Worm (Caenorhabditis elegans): ENCODE measurements around the gene F56A11.6.
A peak's percentile ranks its signal among the peaks of the same experiment; 100 is the strongest.

Gene F56A11.6

ce11 chrIV:570799-571300 is 11.2 kb downstream of the F56A11.6 start, which contains the start of gene F56A11.5:
TSS of gene F56A11.5 (minus strand) at chrIV:570849.
- TF ChIP-seq ets-7 (tag; optimal IDR thresholded peaks at IDR 0.05), result no peak
- TF ChIP-seq tbx-11 (GFP tag; IDR thresholded peaks at IDR 0.05), result no peak
- TF ChIP-seq B0310.2 (tag; optimal IDR thresholded peaks at IDR 0.05), result no peak
- TF ChIP-seq sea-1 (GFP tag; conservative IDR thresholded peaks at IDR 0.05), result no peak
- no peak for TF ChIP-seq ceh-36 (tag; optimal IDR thresholded peaks at IDR 0.05)
- TF ChIP-seq pes-1 (GFP tag; IDR thresholded peaks at IDR 0.05), result no peak
- TF ChIP-seq tra-4 (tag; optimal IDR thresholded peaks at IDR 0.05), result no peak
- no peak for TF ChIP-seq ceh-13 (GFP tag; optimal IDR thresholded peaks at IDR 0.05)
- TF ChIP-seq hmg-4 (GFP tag; optimal IDR thresholded peaks at IDR 0.05), result no peak
- no peak for TF ChIP-seq flt-1 (GFP tag; IDR thresholded peaks at IDR 0.05)
- no peak for TF ChIP-seq F13C5.2 (tag; optimal IDR thresholded peaks at IDR 0.05)
- no peak for TF ChIP-seq scrt-1 (GFP tag; IDR thresholded peaks at IDR 0.05)
- no peak for TF ChIP-seq hnd-1 (tag; optimal IDR thresholded peaks at IDR 0.05)
- no peak for TF ChIP-seq ama-1 (optimal IDR thresholded peaks at IDR 0.05)
- no peak for TF ChIP-seq hmbx-1 (tag; optimal IDR thresholded peaks at IDR 0.05)
- TF ChIP-seq tbx-37 (GFP tag; conservative IDR thresholded peaks at IDR 0.05), result no peak
- no peak for TF ChIP-seq aly-1 (tag; optimal IDR thresholded peaks at IDR 0.05)

DNA sequence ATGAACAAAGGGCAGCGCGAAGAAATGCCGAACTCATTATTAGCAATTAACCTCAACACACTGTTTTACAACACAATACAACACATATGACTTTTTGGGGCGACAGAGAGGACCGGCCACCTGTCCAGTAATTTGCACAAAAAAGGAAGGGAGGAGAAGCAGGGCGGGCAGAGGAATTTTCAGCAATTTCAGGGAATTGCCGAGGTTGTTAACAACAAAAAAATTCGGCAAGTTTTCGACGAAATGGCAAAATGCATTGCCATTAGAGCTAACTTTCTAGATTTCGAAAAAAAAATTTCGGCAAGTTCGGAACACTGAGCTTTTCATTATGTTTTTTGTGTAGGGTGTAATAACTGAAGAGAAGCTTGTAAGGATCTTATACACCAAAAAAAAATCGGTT is 18.0 kb downstream of the F56A11.6 start:
- TF ChIP-seq pes-1 (GFP tag; IDR thresholded peaks at IDR 0.05) (peak; percentile 13; the same call in 1 of the 2 replicates), aly-1 (tag; optimal IDR thresholded peaks at IDR 0.05) (no peak), hnd-1 (tag; optimal IDR thresholded peaks at IDR 0.05) (no peak), tbx-37 (GFP tag; conservative IDR thresholded peaks at IDR 0.05) (0 out of 2 replicates have a peak, but pooled peaks have one; percentile 15), sea-1 (GFP tag; conservative IDR thresholded peaks at IDR 0.05) (no peak)

DNA sequence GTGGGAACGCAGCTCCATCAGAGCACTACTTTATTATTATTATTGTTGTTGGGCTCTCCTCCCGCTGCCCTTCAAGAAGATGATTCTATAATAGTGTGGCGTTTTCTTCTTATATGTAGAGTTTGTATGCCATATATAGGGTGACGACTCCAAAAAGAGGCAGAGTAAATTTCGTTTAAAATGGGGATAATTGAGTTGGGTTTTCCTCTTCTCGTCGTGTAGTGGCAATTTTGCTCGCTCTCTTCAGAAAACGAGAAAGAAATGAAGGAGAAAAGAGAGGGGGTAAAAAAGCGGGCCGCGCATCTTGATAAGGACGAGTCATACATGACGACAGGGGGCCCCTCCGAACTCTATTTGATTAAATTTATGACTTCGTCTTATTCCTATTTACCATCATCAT is 18.6 kb downstream of the F56A11.6 start:
- no peak for TF ChIP-seq tbx-37 (GFP tag; conservative IDR thresholded peaks at IDR 0.05)
- TF ChIP-seq tbx-11 (GFP tag; IDR thresholded peaks at IDR 0.05), result no peak
- TF ChIP-seq hmbx-1 (tag; optimal IDR thresholded peaks at IDR 0.05), result no peak
- TF ChIP-seq B0310.2 (tag; optimal IDR thresholded peaks at IDR 0.05), result no peak
- TF ChIP-seq hmg-4 (GFP tag; optimal IDR thresholded peaks at IDR 0.05), result no peak
- no peak for TF ChIP-seq tra-4 (tag; optimal IDR thresholded peaks at IDR 0.05)

- TF ChIP-seq aly-1 (tag; optimal IDR thresholded peaks at IDR 0.05), result no peak
- no peak for TF ChIP-seq pes-1 (GFP tag; IDR thresholded peaks at IDR 0.05)
- no peak for TF ChIP-seq ceh-36 (tag; optimal IDR thresholded peaks at IDR 0.05)
- no peak for TF ChIP-seq scrt-1 (GFP tag; IDR thresholded peaks at IDR 0.05)
- TF ChIP-seq tbx-37 (GFP tag; conservative IDR thresholded peaks at IDR 0.05), result no peak
- no peak for TF ChIP-seq F13C5.2 (tag; optimal IDR thresholded peaks at IDR 0.05)
- no peak for TF ChIP-seq flt-1 (GFP tag; IDR thresholded peaks at IDR 0.05)
- no peak for TF ChIP-seq hnd-1 (tag; optimal IDR thresholded peaks at IDR 0.05)
- TF ChIP-seq hmg-4 (GFP tag; optimal IDR thresholded peaks at IDR 0.05), result no peak
- TF ChIP-seq ceh-13 (GFP tag; optimal IDR thresholded peaks at IDR 0.05), result no peak
Observed at ce11 chrIV:560780-561179, 21.2 kb downstream of the F56A11.6 start.

DNA sequence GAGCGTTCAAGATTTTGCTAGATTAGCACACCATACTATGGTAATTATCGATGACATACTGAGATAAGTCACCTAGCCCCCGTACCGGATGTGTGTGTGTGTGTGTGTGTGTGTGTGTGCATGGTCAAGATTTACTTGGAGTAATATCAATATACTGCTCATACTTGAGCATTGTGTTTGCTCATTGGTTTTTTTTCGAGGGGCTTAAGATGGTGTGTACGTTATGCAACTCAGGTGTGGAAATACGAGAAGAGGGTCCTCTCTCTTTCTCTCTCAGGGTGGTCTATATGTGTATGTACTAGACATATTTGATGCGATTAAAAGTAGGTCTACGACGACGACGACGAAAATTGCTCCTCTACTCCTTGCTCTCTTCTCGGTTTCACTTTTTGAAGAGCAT is 21.7 kb downstream of the F56A11.6 start:
- TF ChIP-seq hmg-4 (GFP tag; optimal IDR thresholded peaks at IDR 0.05) (no peak), ets-7 (tag; optimal IDR thresholded peaks at IDR 0.05) (peak; percentile 23), ceh-36 (tag; optimal IDR thresholded peaks at IDR 0.05) (peak; percentile 12)

- TF ChIP-seq B0310.2 (tag; optimal IDR thresholded peaks at IDR 0.05) (no peak), flt-1 (GFP tag; IDR thresholded peaks at IDR 0.05) (no peak), aly-1 (tag; optimal IDR thresholded peaks at IDR 0.05) (no peak), scrt-1 (GFP tag; IDR thresholded peaks at IDR 0.05) (no peak), F13C5.2 (tag; optimal IDR thresholded peaks at IDR 0.05) (peak; percentile 9), sea-1 (GFP tag; conservative IDR thresholded peaks at IDR 0.05) (no peak), hmg-4 (GFP tag; optimal IDR thresholded peaks at IDR 0.05) (peak; percentile 19), hnd-1 (tag; optimal IDR thresholded peaks at IDR 0.05) (no peak), tbx-37 (GFP tag; conservative IDR thresholded peaks at IDR 0.05) (no peak), hmbx-1 (tag; optimal IDR thresholded peaks at IDR 0.05) (no peak), tbx-11 (GFP tag; IDR thresholded peaks at IDR 0.05) (no peak), pes-1 (GFP tag; IDR thresholded peaks at IDR 0.05) (no peak), ets-7 (tag; optimal IDR thresholded peaks at IDR 0.05) (no peak), ama-1 (optimal IDR thresholded peaks at IDR 0.05) (no peak)
Observed at ce11 chrIV:558735-559284, 23.2 kb downstream of the F56A11.6 start, which contains the start of gene efn-4. TSS of gene efn-4 (plus strand) at chrIV:559234.

ce11 chrIV:554005-554404 is 28.0 kb downstream of the F56A11.6 start:
- TF ChIP-seq ama-1 (optimal IDR thresholded peaks at IDR 0.05), result no peak
- TF ChIP-seq hnd-1 (tag; optimal IDR thresholded peaks at IDR 0.05), result no peak
- TF ChIP-seq tbx-37 (GFP tag; conservative IDR thresholded peaks at IDR 0.05), result no peak
- TF ChIP-seq ets-7 (tag; optimal IDR thresholded peaks at IDR 0.05), result no peak
- no peak for TF ChIP-seq ceh-13 (GFP tag; optimal IDR thresholded peaks at IDR 0.05)
- TF ChIP-seq ceh-36 (tag; optimal IDR thresholded peaks at IDR 0.05), result no peak
- no peak for TF ChIP-seq tra-4 (tag; optimal IDR thresholded peaks at IDR 0.05)
- no peak for TF ChIP-seq B0310.2 (tag; optimal IDR thresholded peaks at IDR 0.05)
- no peak for TF ChIP-seq hmg-4 (GFP tag; optimal IDR thresholded peaks at IDR 0.05)
- no peak for TF ChIP-seq F13C5.2 (tag; optimal IDR thresholded peaks at IDR 0.05)
- no peak for TF ChIP-seq hmbx-1 (tag; optimal IDR thresholded peaks at IDR 0.05)
- TF ChIP-seq pes-1 (GFP tag; IDR thresholded peaks at IDR 0.05), result no peak
- TF ChIP-seq scrt-1 (GFP tag; IDR thresholded peaks at IDR 0.05), result no peak
- TF ChIP-seq sea-1 (GFP tag; conservative IDR thresholded peaks at IDR 0.05), result no peak

DNA sequence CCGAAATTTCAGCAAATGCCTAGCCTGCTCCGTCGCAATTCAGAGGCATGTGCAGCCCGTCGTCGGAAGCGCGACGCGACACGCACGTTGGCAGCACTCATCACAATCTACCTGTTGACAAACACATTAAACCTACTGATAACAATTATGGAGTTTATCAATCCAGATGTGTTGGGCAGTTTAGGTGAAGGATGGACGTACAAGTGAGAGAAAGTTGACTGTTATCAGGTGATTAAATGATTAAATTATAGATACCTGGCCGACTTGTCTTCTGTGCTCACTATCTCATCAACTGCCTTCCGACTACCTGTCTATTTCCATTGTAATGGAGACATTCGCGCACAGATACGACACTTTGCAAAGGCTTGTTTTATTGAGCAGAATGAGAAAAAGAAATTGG is 30.1 kb downstream of the F56A11.6 start:
- TF ChIP-seq tbx-11 (GFP tag; IDR thresholded peaks at IDR 0.05) (no peak), ama-1 (optimal IDR thresholded peaks at IDR 0.05) (no peak), B0310.2 (tag; optimal IDR thresholded peaks at IDR 0.05) (no peak), aly-1 (tag; optimal IDR thresholded peaks at IDR 0.05) (no peak), hmbx-1 (tag; optimal IDR thresholded peaks at IDR 0.05) (no peak), hnd-1 (tag; optimal IDR thresholded peaks at IDR 0.05) (no peak), scrt-1 (GFP tag; IDR thresholded peaks at IDR 0.05) (no peak), hmg-4 (GFP tag; optimal IDR thresholded peaks at IDR 0.05) (no peak), ceh-36 (tag; optimal IDR thresholded peaks at IDR 0.05) (no peak)

Measured in whole organism, early embryonic.